Fruit fly (Drosophila melanogaster): ENCODE measurements around the gene Abcd3.

- TF ChIP-seq rn (GFP tag; IDR thresholded peaks at IDR 0.05) = no peak
- TF ChIP-seq CG13204 (GFP tag; optimal IDR thresholded peaks at IDR 0.05) = no peak
- no peak for TF ChIP-seq CG34367 (tag; optimal IDR thresholded peaks at IDR 0.05)
- no peak for TF ChIP-seq CG8159 (tag; optimal IDR thresholded peaks at IDR 0.05)
- no peak for TF ChIP-seq EcR (GFP tag; optimal IDR thresholded peaks at IDR 0.05)
- no peak for TF ChIP-seq CG15710 (tag; optimal IDR thresholded peaks at IDR 0.05)
- no peak for TF ChIP-seq gl (tag; optimal IDR thresholded peaks at IDR 0.05)
- no peak for TF ChIP-seq Pif1A (GFP tag; optimal IDR thresholded peaks at IDR 0.05)
These were observed 14.4 kb downstream of the Abcd3 start, which contains the start of gene CG12702 for dm6 chrX:19764824-19765489.

All from whole organism, pupa.